Worm (Caenorhabditis elegans) whole organism, L4 larva: ENCODE data around the gene W04G3.5.

ENCODE experiments used
- aha-1 ChIP-seq: fragments of 150-350 bp; peaks from one replicate; lab custom pipeline; 2014; ENCODE audit warnings: missing biosample characterization, missing genetic modification characterization
- ama-1 ChIP-seq: fragments of 150-350 bp; optimal IDR thresholded peaks from 2 replicates; lab custom pipeline; 2014; ENCODE audit warnings: inconsistent platforms, mixed read lengths
- ceh-28 ChIP-seq: fragments of 150-350 bp; optimal IDR thresholded peaks from 2 replicates; lab custom pipeline; 2014; ENCODE audit warnings: missing biosample characterization, missing genetic modification reagents, missing genetic modification characterization
- ceh-62 ChIP-seq: sonication (generic microtip); optimal IDR thresholded peaks from 2 replicates; lab custom pipeline; 2017; ENCODE audit warnings: missing biosample characterization, missing genetic modification characterization
- daf-16 ChIP-seq, 3 experiments: sonication (generic microtip); optimal IDR thresholded peaks; 2 replicates each; lab custom pipeline; 2016 to 2017; ENCODE audit warnings: missing genetic modification characterization in 3 of 3, missing genetic modification reagents in 3 of 3, mild to moderate bottlenecking in 2 of 3, missing compliant biosample characterization in 2 of 3, missing biosample characterization in 1 of 3, moderate library complexity in 1 of 3
- lin-15B ChIP-seq: fragments of 150-350 bp; sonication (generic microtip); optimal IDR thresholded peaks from 3 replicates; lab custom pipeline; 2014; ENCODE audit warnings: missing biosample characterization, missing genetic modification characterization
- mes-2 ChIP-seq: sonication (generic microtip); optimal IDR thresholded peaks from 2 replicates; lab custom pipeline; 2016; ENCODE audit warnings: missing genotype, mild to moderate bottlenecking, missing genetic modification characterization, missing compliant biosample characterization; ENCODE audit not compliant: poor library complexity, severe bottlenecking
- snpc-4 ChIP-seq: fragments of 150-350 bp; optimal IDR thresholded peaks from 2 replicates; lab custom pipeline; 2014; ENCODE audit warnings: missing biosample characterization, missing genetic modification characterization
- unc-130 ChIP-seq: sonication (generic microtip); optimal IDR thresholded peaks from 2 replicates; lab custom pipeline; 2016; ENCODE audit warnings: missing genetic modification reagents, missing genetic modification characterization, missing compliant biosample characterization

ce11 chrX:11125520-11125919 lies 52.1 kb downstream of the W04G3.5 start, which contains the start of gene alr-1:
- TF ChIP-seq ceh-28 (tag; lab: Kevin White, UChicago) (no peak), lin-15B (tag; lab: Kevin White, UChicago) (no peak), ama-1 (lab: Kevin White, UChicago) (no peak), ceh-62 (tag; lab: Kevin White, UChicago) (no peak), snpc-4 (tag; lab: Kevin White, UChicago) (no peak), mes-2 (tag; lab: Kevin White, UChicago) (no peak), daf-16 (GFP tag; optimal IDR thresholded peaks at IDR 0.05; lab: Kevin White, UChicago) (no peak), daf-16 (tag; optimal IDR thresholded peaks at IDR 0.05; lab: Kevin White, UChicago) (no peak), unc-130 (GFP tag; lab: Kevin White, UChicago) (no peak), aha-1 (tag; lab: Kevin White, UChicago) (no peak)
